Worm (Caenorhabditis elegans): Measurements from ENCODE around the gene suex-2.

- no peak for TF ChIP-seq zag-1 (tag; optimal IDR thresholded peaks at IDR 0.05)
- TF ChIP-seq nhr-23 (tag; optimal IDR thresholded peaks at IDR 0.05), result peak; percentile 60
- TF ChIP-seq pha-4 (tag; optimal IDR thresholded peaks at IDR 0.05), result peak; percentile 72
- TF ChIP-seq elt-1 (tag; optimal IDR thresholded peaks at IDR 0.05), result no peak
- no peak for TF ChIP-seq nhr-77 (tag; optimal IDR thresholded peaks at IDR 0.05)
- no peak for TF ChIP-seq lin-39 (tag; optimal IDR thresholded peaks at IDR 0.05)
- no peak for TF ChIP-seq nhr-11 (tag; optimal IDR thresholded peaks at IDR 0.05)
Observed at ce11 chrIV:8973249-8973958, 5.3 kb downstream of the suex-2 start, which contains the start of gene C53B4.3.

Data from whole organism, L3 larva.